Fruit fly (Drosophila melanogaster): Measurements from ENCODE around the gene CG4942.

Gene CG4942

DNA sequence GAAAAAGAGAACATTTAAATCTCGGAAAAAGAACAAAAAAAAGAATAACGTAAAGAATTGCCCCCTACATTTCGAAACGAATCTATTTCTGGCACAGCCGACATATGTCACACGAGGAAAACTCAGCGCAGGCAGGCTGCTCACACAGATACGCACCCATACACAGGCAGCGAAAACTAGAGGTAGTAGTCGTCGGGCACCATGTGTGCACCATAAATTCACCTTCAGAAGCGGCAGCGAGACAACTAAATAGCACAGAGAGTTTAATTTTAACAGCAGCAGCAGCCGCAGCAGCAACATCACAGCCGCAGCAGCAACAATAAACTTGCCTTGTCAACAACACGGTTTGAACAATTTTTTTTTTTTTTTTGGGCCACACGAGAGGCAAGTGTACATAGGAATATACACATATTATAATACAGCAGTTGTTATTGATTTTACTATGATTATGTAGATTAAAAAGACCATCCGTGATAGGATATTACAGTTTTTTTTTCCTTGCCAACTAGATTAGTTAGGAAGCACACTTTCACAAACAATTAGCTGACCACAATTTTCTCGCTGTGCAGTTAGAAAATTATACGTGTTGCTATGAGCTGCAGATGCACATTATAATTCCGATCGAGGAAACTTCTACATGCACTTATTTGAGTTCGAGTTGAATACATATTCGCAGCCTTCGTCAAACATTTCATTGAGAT is 40.8 kb downstream of the CG4942 start:
- TF ChIP-seq fkh (GFP tag; optimal IDR thresholded peaks at IDR 0.05) (no peak), Hr4 (GFP tag; optimal IDR thresholded peaks at IDR 0.05) (peak; percentile 8), net (GFP tag; optimal IDR thresholded peaks at IDR 0.05) (peak; percentile 52), CG32006 (GFP tag; optimal IDR thresholded peaks at IDR 0.05) (peak; percentile 28), vri (GFP tag; optimal IDR thresholded peaks at IDR 0.05) (no peak), Eip75B (GFP tag; optimal IDR thresholded peaks at IDR 0.05) (no peak), Sox15 (GFP tag; optimal IDR thresholded peaks at IDR 0.05) (no peak), Ets21C (GFP tag; optimal IDR thresholded peaks at IDR 0.05) (no peak), Eip78C (GFP tag) (peak; percentile 60), svp (GFP tag) (peak; percentile 18)

DNA sequence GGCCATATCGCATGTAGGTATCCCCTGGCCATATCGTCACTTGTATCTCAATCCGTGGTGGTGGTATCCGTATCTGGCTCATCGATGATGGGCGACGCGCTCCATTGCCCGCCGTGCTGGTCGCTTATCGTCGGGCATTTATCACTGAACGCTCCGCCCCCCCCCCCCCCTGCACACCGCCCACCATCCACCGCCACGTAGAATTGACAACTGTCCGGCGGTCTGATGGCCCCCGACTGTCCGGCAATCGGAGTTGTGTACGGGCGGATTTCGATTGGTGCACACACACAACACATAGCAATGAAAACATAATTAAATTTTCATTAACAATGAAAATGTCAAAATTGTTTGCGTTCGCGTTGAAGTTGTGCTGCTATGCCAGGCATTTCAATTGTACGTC is 41.5 kb downstream of the CG4942 start:
- TF ChIP-seq ss (GFP tag; optimal IDR thresholded peaks at IDR 0.05) (no peak), CG31627 (GFP tag; optimal IDR thresholded peaks at IDR 0.05) (no peak), CG8632 (GFP tag; optimal IDR thresholded peaks at IDR 0.05) (no peak), OdsH (GFP tag; optimal IDR thresholded peaks at IDR 0.05) (no peak), CG6808 (GFP tag; optimal IDR thresholded peaks at IDR 0.05) (no peak), Met (GFP tag; optimal IDR thresholded peaks at IDR 0.05) (no peak)

DNA sequence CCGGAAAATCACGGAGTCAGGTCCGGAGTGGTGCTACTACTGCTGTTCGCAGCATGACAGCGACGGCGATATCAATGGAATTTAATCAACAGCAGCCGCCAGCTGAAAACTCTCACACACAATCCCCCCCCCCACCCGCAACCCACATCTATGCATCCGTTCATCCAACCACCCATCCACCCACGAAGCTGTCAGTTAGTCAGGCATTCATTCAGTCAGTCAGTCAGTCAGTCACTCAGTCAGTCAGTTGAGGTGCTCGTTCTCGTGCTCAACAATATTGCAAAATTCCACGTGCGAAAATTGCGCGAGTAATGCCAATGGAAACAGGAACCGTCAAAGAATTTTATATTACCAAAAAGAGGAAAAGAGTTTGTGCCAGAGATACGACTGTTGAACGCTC is 42.7 kb downstream of the CG4942 start:
- TF ChIP-seq Sox15 (GFP tag; optimal IDR thresholded peaks at IDR 0.05) = no peak

DNA sequence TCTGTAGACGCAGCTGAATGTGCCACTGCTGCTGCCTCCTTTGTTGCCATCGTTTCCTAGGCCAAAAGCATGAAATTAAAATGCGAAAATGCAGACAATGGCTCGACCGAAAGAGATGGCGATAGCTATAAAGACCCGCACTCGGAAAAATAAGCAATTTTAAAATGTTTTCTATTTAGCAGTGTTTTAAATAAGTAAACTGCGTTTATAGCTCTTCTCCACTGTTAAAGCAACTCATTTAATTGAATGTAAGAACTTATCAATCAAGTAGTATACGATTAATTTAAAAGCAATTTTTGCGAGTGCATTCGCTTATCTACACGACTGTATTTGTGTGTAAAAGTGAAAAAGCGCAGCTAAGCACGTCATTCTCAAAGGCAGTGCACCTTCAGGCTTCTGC is 46.7 kb downstream of the CG4942 start:
- TF ChIP-seq Blimp-1 (GFP tag; optimal IDR thresholded peaks at IDR 0.05) (no peak), CG31627 (GFP tag; optimal IDR thresholded peaks at IDR 0.05) (no peak), Eip75B (GFP tag; optimal IDR thresholded peaks at IDR 0.05) (no peak), Eip93F (GFP tag; optimal IDR thresholded peaks at IDR 0.05) (no peak), CG11294 (GFP tag; IDR thresholded peaks at IDR 0.05) (peak; percentile 29; the same call in 1 of the 2 replicates), Gug (GFP tag; IDR thresholded peaks at IDR 0.05) (peak; percentile 47), fkh (GFP tag; optimal IDR thresholded peaks at IDR 0.05) (no peak), Hr38 (GFP tag; optimal IDR thresholded peaks at IDR 0.05) (no peak), CG7368 (GFP tag; optimal IDR thresholded peaks at IDR 0.05) (no peak), CG11902 (GFP tag; optimal IDR thresholded peaks at IDR 0.05) (no peak), CG6808 (GFP tag; optimal IDR thresholded peaks at IDR 0.05) (no peak), CG6854 (GFP tag; optimal IDR thresholded peaks at IDR 0.05) (no peak), cyc (GFP tag; optimal IDR thresholded peaks at IDR 0.05) (no peak), CG8119 (GFP tag; IDR thresholded peaks at IDR 0.05) (0 out of 3 replicates have a peak, but pooled peaks have one; percentile 34), Met (GFP tag; optimal IDR thresholded peaks at IDR 0.05) (no peak), ss (GFP tag; optimal IDR thresholded peaks at IDR 0.05) (no peak), Ets21C (GFP tag; optimal IDR thresholded peaks at IDR 0.05) (no peak), esn (GFP tag; optimal IDR thresholded peaks at IDR 0.05) (no peak), CG6792 (GFP tag; optimal IDR thresholded peaks at IDR 0.05) (no peak), Hr39 (GFP tag; optimal IDR thresholded peaks at IDR 0.05) (no peak), CG6276 (GFP tag; optimal IDR thresholded peaks at IDR 0.05) (peak; percentile 3), vri (GFP tag; optimal IDR thresholded peaks at IDR 0.05) (no peak), Lpt (GFP tag; optimal IDR thresholded peaks at IDR 0.05) (no peak), CG3919 (GFP tag; optimal IDR thresholded peaks at IDR 0.05) (no peak), CG9139 (GFP tag; optimal IDR thresholded peaks at IDR 0.05) (no peak), CG10631 (GFP tag; optimal IDR thresholded peaks at IDR 0.05) (no peak), CG1621 (tag; optimal IDR thresholded peaks at IDR 0.05) (no peak), eg (GFP tag; IDR thresholded peaks at IDR 0.05) (peak; percentile 71), CG3032 (tag; optimal IDR thresholded peaks at IDR 0.05) (no peak), topi (GFP tag; optimal IDR thresholded peaks at IDR 0.05) (no peak), CG16779 (tag; optimal IDR thresholded peaks at IDR 0.05) (no peak), CG34406 (GFP tag; optimal IDR thresholded peaks at IDR 0.05) (no peak), salr (GFP tag; optimal IDR thresholded peaks at IDR 0.05) (no peak), CG15336 (GFP tag; IDR thresholded peaks at IDR 0.05) (peak; percentile 38; the same call in 1 of the 2 replicates), CG10669 (GFP tag; optimal IDR thresholded peaks at IDR 0.05) (no peak), CG11762 (GFP tag; optimal IDR thresholded peaks at IDR 0.05; ENCODE audit: insufficient read depth) (no peak), CG32006 (GFP tag; optimal IDR thresholded peaks at IDR 0.05) (peak; percentile 34), CG8632 (GFP tag; optimal IDR thresholded peaks at IDR 0.05) (no peak)
